Fruit fly (Drosophila melanogaster) whole organism, embryonic: Measurements from ENCODE around the gene mRpL46.
A peak's percentile ranks its signal among the peaks of the same experiment; 100 is the strongest.

ENCODE experiments used
- CG11504 ChIP-seq: fragments of 200-800 bp; sonication (Bioruptor generic); optimal IDR thresholded peaks from 3 replicates; lab custom pipeline; 2019; ENCODE audit warnings: missing biosample characterization, mild to moderate bottlenecking, missing genetic modification characterization, moderate library complexity
- CG11560 ChIP-seq: fragments of 200-800 bp; sonication (Bioruptor generic); IDR thresholded peaks from 3 replicates; pipeline ENCODE4 v1.3.6; 2022; ENCODE audit warnings: missing biosample characterization, missing genetic modification characterization
- CG12236 ChIP-seq: fragments of 200-800 bp; sonication (Bioruptor generic); optimal IDR thresholded peaks from 2 replicates; lab custom pipeline; 2016; ENCODE audit warnings: missing biosample characterization, missing genetic modification characterization
- CG12769 ChIP-seq: fragments of 200-800 bp; sonication (Bioruptor generic); optimal IDR thresholded peaks from 2 replicates; lab custom pipeline; 2019; ENCODE audit warnings: missing biosample characterization, mild to moderate bottlenecking, missing genetic modification characterization, moderate library complexity
- CG16863 ChIP-seq: fragments of 200-800 bp; sonication (Bioruptor generic); optimal IDR thresholded peaks from 3 replicates; lab custom pipeline; 2016; ENCODE audit warnings: missing biosample characterization, missing genetic modification characterization
- CG30403 ChIP-seq: fragments of 200-800 bp; sonication (Bioruptor generic); optimal IDR thresholded peaks from 3 replicates; lab custom pipeline; 2016; ENCODE audit warnings: missing biosample characterization, missing genetic modification characterization
- CG33213 ChIP-seq: fragments of 200-800 bp; sonication (Bioruptor generic); optimal IDR thresholded peaks from 3 replicates; lab custom pipeline; 2016; ENCODE audit warnings: missing biosample characterization, missing genetic modification characterization
- CG34376 ChIP-seq: fragments of 200-800 bp; sonication (Bioruptor generic); optimal IDR thresholded peaks from 2 replicates; lab custom pipeline; 2018; ENCODE audit warnings: missing biosample characterization, mild to moderate bottlenecking, missing genetic modification characterization
- CG3838 ChIP-seq: fragments of 200-800 bp; sonication (Bioruptor generic); optimal IDR thresholded peaks from 3 replicates; lab custom pipeline; 2016; ENCODE audit warnings: missing biosample characterization, missing genetic modification characterization
- CG4617 ChIP-seq: fragments of 200-800 bp; sonication (Bioruptor generic); optimal IDR thresholded peaks from 3 replicates; lab custom pipeline; 2016; ENCODE audit warnings: missing biosample characterization, missing genetic modification characterization, borderline replicate concordance
- CG7786 ChIP-seq: fragments of 200-800 bp; sonication (Bioruptor generic); optimal IDR thresholded peaks from 2 replicates; lab custom pipeline; 2016; ENCODE audit warnings: missing biosample characterization, missing genetic modification characterization
- CG7987 ChIP-seq: fragments of 200-800 bp; sonication (Bioruptor generic); optimal IDR thresholded peaks from 2 replicates; lab custom pipeline; 2018; ENCODE audit warnings: missing biosample characterization, mild to moderate bottlenecking, missing genetic modification characterization, moderate library complexity
- CG8388 ChIP-seq: fragments of 200-800 bp; sonication (Bioruptor generic); optimal IDR thresholded peaks from 2 replicates; lab custom pipeline; 2019; ENCODE audit warnings: missing biosample characterization, mild to moderate bottlenecking, missing genetic modification characterization, moderate library complexity
- CG9609 ChIP-seq: fragments of 200-800 bp; sonication (Bioruptor generic); optimal IDR thresholded peaks from 3 replicates; lab custom pipeline; 2016; ENCODE audit warnings: missing biosample characterization, missing genetic modification characterization
- Camta ChIP-seq: fragments of 200-800 bp; sonication (Bioruptor generic); optimal IDR thresholded peaks from 2 replicates; lab custom pipeline; 2016; ENCODE audit warnings: missing biosample characterization, missing genetic modification characterization
- CoRest ChIP-seq: fragments of 200-800 bp; sonication (Bioruptor generic); optimal IDR thresholded peaks from 3 replicates; lab custom pipeline; 2018; ENCODE audit warnings: missing biosample characterization, mild to moderate bottlenecking, missing genetic modification characterization, moderate library complexity
- Dll ChIP-seq: fragments of 200-800 bp; sonication (Bioruptor generic); IDR thresholded peaks from 4 replicates; pipeline ENCODE4 v1.3.6; 2022; ENCODE audit warnings: missing biosample characterization, missing genetic modification characterization; ENCODE audit not compliant: partially characterized antibody
- Drgx ChIP-seq: fragments of 200-800 bp; sonication (Bioruptor generic); IDR thresholded peaks from 2 replicates; pipeline ENCODE4 v1.3.6; 2022; ENCODE audit warnings: missing biosample characterization, missing genetic modification characterization
- ERR ChIP-seq: fragments of 200-800 bp; sonication (Bioruptor generic); optimal IDR thresholded peaks from 2 replicates; lab custom pipeline; 2016; ENCODE audit warnings: missing biosample characterization, missing genetic modification characterization
- GATAe ChIP-seq: fragments of 200-800 bp; sonication (Bioruptor generic); conservative IDR thresholded peaks from 2 replicates; pipeline ENCODE4 v1.3.6; 2022; ENCODE audit warnings: missing biosample characterization, missing genetic modification characterization
- Hmr ChIP-seq: fragments of 200-800 bp; sonication (Bioruptor generic); optimal IDR thresholded peaks from 3 replicates; lab custom pipeline; 2017; ENCODE audit warnings: mild to moderate bottlenecking, missing biosample characterization, missing genetic modification reagents, missing genetic modification characterization
- PHDP ChIP-seq: fragments of 200-800 bp; sonication (Bioruptor generic); optimal IDR thresholded peaks from 3 replicates; lab custom pipeline; 2018; ENCODE audit warnings: missing biosample characterization, mild to moderate bottlenecking, missing genetic modification characterization, moderate library complexity
- Sin3A ChIP-seq: fragments of >200 bp; optimal IDR thresholded peaks from 2 replicates; lab custom pipeline; 2018
- Vsx1 ChIP-seq: fragments of 200-800 bp; sonication (Bioruptor generic); optimal IDR thresholded peaks from 2 replicates; lab custom pipeline; 2017; ENCODE audit warnings: missing biosample characterization, mild to moderate bottlenecking, missing genetic modification characterization, missing genetic modification reagents
- ase ChIP-seq: fragments of 200-800 bp; sonication (Bioruptor generic); IDR thresholded peaks from 3 replicates; pipeline ENCODE4 v1.3.6; 2022; ENCODE audit warnings: missing biosample characterization, missing genetic modification characterization
- bab2 ChIP-seq: fragments of 200-800 bp; sonication (Bioruptor generic); optimal IDR thresholded peaks from 2 replicates; lab custom pipeline; 2016; ENCODE audit warnings: missing biosample characterization, missing genetic modification characterization
- br ChIP-seq: fragments of >200 bp; optimal IDR thresholded peaks from 2 replicates; lab custom pipeline; 2017
- cg ChIP-seq: fragments of 200-800 bp; sonication (Bioruptor generic); optimal IDR thresholded peaks from 3 replicates; lab custom pipeline; 2019; ENCODE audit warnings: missing biosample characterization, mild to moderate bottlenecking, missing genetic modification characterization, moderate library complexity
- esg ChIP-seq: fragments of 200-800 bp; sonication (Bioruptor generic); conservative IDR thresholded peaks from 2 replicates; pipeline ENCODE4 v1.3.6; 2022; ENCODE audit warnings: missing biosample characterization, missing genetic modification characterization
- ewg ChIP-seq: fragments of 200-800 bp; sonication (Bioruptor generic); optimal IDR thresholded peaks from 3 replicates; lab custom pipeline; 2017; ENCODE audit warnings: mild to moderate bottlenecking, missing biosample characterization, missing genetic modification reagents, missing genetic modification characterization
- exex ChIP-seq: fragments of 200-800 bp; sonication (Bioruptor generic); optimal IDR thresholded peaks from 4 replicates; lab custom pipeline; 2018; ENCODE audit warnings: missing biosample characterization, mild to moderate bottlenecking, missing genetic modification characterization, moderate library complexity
- fd102C ChIP-seq: fragments of 200-800 bp; sonication (Bioruptor generic); optimal IDR thresholded peaks from 2 replicates; lab custom pipeline; 2018; ENCODE audit warnings: missing biosample characterization, mild to moderate bottlenecking, missing genetic modification characterization, moderate library complexity
- fd3F ChIP-seq: fragments of 200-800 bp; sonication (Bioruptor generic); optimal IDR thresholded peaks from 2 replicates; lab custom pipeline; 2018; ENCODE audit warnings: missing biosample characterization, mild to moderate bottlenecking, missing genetic modification characterization, moderate library complexity
- grn ChIP-seq: fragments of 200-800 bp; sonication (Bioruptor generic); optimal IDR thresholded peaks from 3 replicates; lab custom pipeline; 2017; ENCODE audit warnings: missing biosample characterization, missing genetic modification characterization
- knrl ChIP-seq: fragments of 200-800 bp; sonication (Bioruptor generic); IDR thresholded peaks from 3 replicates; pipeline ENCODE4 v1.3.6; 2022; ENCODE audit warnings: missing biosample characterization, missing genetic modification characterization; ENCODE audit not compliant: partially characterized antibody
- mirr ChIP-seq: fragments of 200-800 bp; sonication (Bioruptor generic); optimal IDR thresholded peaks from 3 replicates; lab custom pipeline; 2018; ENCODE audit warnings: missing biosample characterization, mild to moderate bottlenecking, missing genetic modification characterization
- odd ChIP-seq: fragments of 200-800 bp; sonication (Bioruptor generic); optimal IDR thresholded peaks from 2 replicates; lab custom pipeline; 2017; ENCODE audit warnings: missing biosample characterization, mild to moderate bottlenecking, missing genetic modification characterization
- pb ChIP-seq: fragments of 200-800 bp; sonication (Bioruptor generic); optimal IDR thresholded peaks from 3 replicates; lab custom pipeline; 2016; ENCODE audit warnings: missing biosample characterization, missing genetic modification characterization
- peb ChIP-seq: fragments of 200-800 bp; sonication (Bioruptor generic); IDR thresholded peaks from 2 replicates; pipeline ENCODE4 v1.3.6; 2022; ENCODE audit warnings: missing biosample characterization, missing genetic modification characterization
- pnt ChIP-seq: fragments of 200-800 bp; sonication (Bioruptor generic); optimal IDR thresholded peaks from 3 replicates; lab custom pipeline; 2016; ENCODE audit warnings: missing biosample characterization, missing genetic modification characterization
- schlank ChIP-seq: fragments of 200-800 bp; sonication (Bioruptor generic); optimal IDR thresholded peaks from 2 replicates; lab custom pipeline; 2018; ENCODE audit warnings: missing biosample characterization, mild to moderate bottlenecking, missing genetic modification characterization
- sd ChIP-seq: fragments of 200-800 bp; sonication (Bioruptor generic); optimal IDR thresholded peaks from 3 replicates; lab custom pipeline; 2018; ENCODE audit warnings: missing biosample characterization, mild to moderate bottlenecking, missing genetic modification characterization, moderate library complexity
- slbo ChIP-seq: fragments of 200-800 bp; sonication (Bioruptor generic); IDR thresholded peaks from 2 replicates; pipeline ENCODE4 v1.3.6; 2022; ENCODE audit warnings: missing biosample characterization, missing genetic modification characterization
- tx ChIP-seq: fragments of 200-800 bp; sonication (Bioruptor generic); optimal IDR thresholded peaks from 2 replicates; lab custom pipeline; 2016; ENCODE audit warnings: missing biosample characterization, missing genetic modification characterization
- unc-4 ChIP-seq: fragments of 200-800 bp; sonication (Bioruptor generic); IDR thresholded peaks from 2 replicates; pipeline ENCODE4 v1.3.6; 2022; ENCODE audit warnings: missing biosample characterization, missing genetic modification characterization; ENCODE audit not compliant: partially characterized antibody
- wek ChIP-seq: fragments of 200-800 bp; sonication (Bioruptor generic); optimal IDR thresholded peaks from 3 replicates; lab custom pipeline; 2018; ENCODE audit warnings: missing biosample characterization, mild to moderate bottlenecking, missing genetic modification characterization, moderate library complexity
- z ChIP-seq: fragments of 200-800 bp; sonication (Bioruptor generic); IDR thresholded peaks from 3 replicates; pipeline ENCODE4 v1.3.6; 2022; ENCODE audit warnings: missing biosample characterization, missing genetic modification characterization

mRpL46 gene

DNA sequence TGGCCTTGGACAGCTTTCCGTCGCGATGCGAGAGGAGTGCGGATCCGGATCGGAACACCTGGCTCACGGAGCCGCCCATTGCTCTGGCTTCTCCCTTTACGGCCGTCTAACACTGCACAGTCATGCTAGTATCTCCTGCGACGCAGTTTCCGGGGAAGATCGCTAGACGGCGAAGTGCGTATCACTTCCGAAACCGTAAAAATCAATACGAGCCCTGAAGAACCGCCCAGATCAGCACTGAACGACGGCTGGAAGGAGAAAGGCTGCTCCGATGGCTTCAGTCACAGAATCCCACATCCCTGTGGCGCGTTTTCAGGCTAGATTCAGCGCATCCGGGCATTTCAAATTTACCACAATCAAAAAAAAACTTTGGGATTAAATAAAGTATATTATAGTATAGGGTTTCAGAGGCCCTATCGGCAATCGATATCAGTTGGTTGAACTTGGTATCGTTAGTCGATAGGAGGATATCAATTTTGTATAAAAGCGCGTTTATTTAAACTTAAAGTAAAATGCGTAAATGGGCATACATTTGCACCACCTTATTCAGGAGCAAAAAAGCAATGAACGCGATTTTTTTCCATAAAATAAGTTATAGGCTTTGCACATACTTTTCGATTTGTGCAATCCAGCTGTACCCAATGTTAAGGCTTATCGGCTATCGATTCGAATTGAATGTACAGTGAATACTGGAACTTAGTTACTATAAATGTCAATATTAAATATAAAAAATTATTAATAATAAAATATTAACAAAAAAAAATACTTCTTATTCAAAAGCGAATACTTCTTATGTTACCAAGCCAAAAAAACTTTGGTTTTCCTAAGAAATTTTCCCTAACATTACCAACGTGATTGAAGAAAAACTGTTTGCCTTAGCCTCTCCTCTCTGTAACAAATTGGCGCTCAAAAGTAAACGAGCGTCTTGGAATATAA is 2.3 kb upstream of the mRpL46 start, which contains the start of the genes CG13933 and PolD2 (continued):
- TF ChIP-seq Camta (GFP tag; lab: Kevin White, UChicago) (peak; percentile 50), pnt (GFP tag; lab: Kevin White, UChicago) (peak; percentile 77), Hmr (peak; percentile 96), Drgx (GFP tag; lab: Robert Waterston, UW) (peak; percentile 96), pb (GFP tag; lab: Kevin White, UChicago) (no peak), br (lab: Kevin White, UChicago) (no peak), ERR (GFP tag; lab: Kevin White, UChicago) (peak; percentile 81), CG12236 (GFP tag; lab: Kevin White, UChicago) (peak; percentile 34), CG3838 (GFP tag; lab: Kevin White, UChicago) (peak; percentile 79), CG30403 (GFP tag; lab: Kevin White, UChicago) (peak; percentile 92), CG11560 (tag; lab: Robert Waterston, UW) (peak; percentile 83), CG12769 (tag; lab: Kevin White, UChicago) (no peak), esg (GFP tag; lab: Robert Waterston, UW) (peak; percentile 98), CG8388 (GFP tag; lab: Kevin White, UChicago) (peak; percentile 96), fd102C (GFP tag; lab: Kevin White, UChicago) (peak; percentile 52), Sin3A (lab: Kevin White, UChicago) (no peak), slbo (GFP tag; lab: Robert Waterston, UW) (peak; percentile 99), odd (GFP tag; lab: Kevin White, UChicago) (no peak), CG11504 (no peak), ewg (peak; percentile 93), unc-4 (GFP tag; lab: Robert Waterston, UW) (peak; percentile 64), ase (peak; percentile 92), fd3F (GFP tag; lab: Kevin White, UChicago) (peak; percentile 98), CoRest (peak; percentile 99), knrl (GFP tag; lab: Robert Waterston, UW) (peak; percentile 59; the same call in 2 of the 3 replicates), CG7786 (peak; percentile 85), tx (GFP tag; lab: Kevin White, UChicago) (peak; percentile 83), peb (peak; percentile 94), CG9609 (GFP tag; lab: Kevin White, UChicago) (peak; percentile 80), PHDP (peak; percentile 99), CG16863 (GFP tag; lab: Kevin White, UChicago) (peak; percentile 83), CG33213 (GFP tag; lab: Kevin White, UChicago) (no peak), Vsx1 (GFP tag; lab: Kevin White, UChicago) (no peak)
- TF ChIP-seq, all 482 proteins: peak for 372

- TF ChIP-seq GATAe (GFP tag; lab: Robert Waterston, UW) (peak; percentile 73), exex (tag; lab: Kevin White, UChicago) (peak; percentile 68), CG7987 (no peak), CG34376 (GFP tag; lab: Kevin White, UChicago) (peak; percentile 82), bab2 (GFP tag; lab: Kevin White, UChicago) (no peak), CG4617 (GFP tag; lab: Kevin White, UChicago) (no peak), Dll (GFP tag; lab: Robert Waterston, UW) (no peak), grn (GFP tag; lab: Kevin White, UChicago) (peak; percentile 98), cg (GFP tag; lab: Kevin White, UChicago) (peak; percentile 28), z (GFP tag; lab: Robert Waterston, UW) (peak; percentile 13; the same call in 1 of the 3 replicates), schlank (tag; lab: Kevin White, UChicago) (no peak), mirr (GFP tag; lab: Kevin White, UChicago) (peak; percentile 72), sd (tag; lab: Kevin White, UChicago) (peak; percentile 99), wek (GFP tag; lab: Kevin White, UChicago) (peak; percentile 95)
These were observed 6.9 kb downstream of the mRpL46 start for dm6 chr3L:1784092-1784491.
